Fruit fly (Drosophila melanogaster): ENCODE data around the gene CG6908.

The CG6908 gene

DNA sequence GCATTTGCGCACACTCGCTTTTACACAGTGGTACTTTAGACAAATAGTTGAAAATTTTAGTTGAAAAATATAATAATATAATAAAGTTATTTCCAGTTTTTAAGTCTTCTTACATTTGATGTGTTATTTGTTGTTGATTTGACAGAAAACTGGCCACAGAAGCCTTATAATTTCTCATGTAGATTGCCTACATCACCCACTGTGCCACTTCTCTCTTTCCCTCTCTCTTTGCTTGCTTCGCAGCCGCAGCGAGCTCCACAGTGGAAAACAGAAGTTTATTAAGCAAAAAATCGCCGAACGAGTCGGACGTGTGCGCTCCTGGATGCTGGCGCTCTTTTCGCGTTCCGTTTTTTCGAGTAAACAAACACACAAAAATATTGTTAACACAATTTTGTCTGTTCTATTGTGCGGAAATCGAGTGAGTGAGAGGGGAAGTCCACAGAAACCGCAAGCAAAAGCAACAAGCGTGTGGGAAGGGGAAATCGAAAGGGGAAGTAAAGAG, 33.9 kb downstream of the CG6908 start, which contains the start of gene CG42327 (continued):
- TF ChIP-seq schlank (tag; optimal IDR thresholded peaks at IDR 0.05) = peak; percentile 8
- TF ChIP-seq Optix (GFP tag; IDR thresholded peaks at IDR 0.05) = peak; percentile 96
- peak; percentile 98 for TF ChIP-seq stc (GFP tag; IDR thresholded peaks at IDR 0.05)
- peak; percentile 90 for TF ChIP-seq ac (GFP tag; optimal IDR thresholded peaks at IDR 0.05)
- peak; percentile 54 for TF ChIP-seq CG31365 (tag; optimal IDR thresholded peaks at IDR 0.05)
- TF ChIP-seq CG18619 (GFP tag; optimal IDR thresholded peaks at IDR 0.05) = peak; percentile 88
- peak; percentile 88 for TF ChIP-seq jing (GFP tag; optimal IDR thresholded peaks at IDR 0.05)
- TF ChIP-seq pnt (GFP tag; optimal IDR thresholded peaks at IDR 0.05) = peak; percentile 77
- TF ChIP-seq CG11085 (GFP tag; IDR thresholded peaks at IDR 0.05) = peak; percentile 69
- TF ChIP-seq GATAe (GFP tag; conservative IDR thresholded peaks at IDR 0.05) = peak; percentile 45; the same call in 1 of the 2 replicates
- TF ChIP-seq CG6813 (GFP tag; optimal IDR thresholded peaks at IDR 0.05) = peak; percentile 94
- TF ChIP-seq yki (optimal IDR thresholded peaks at IDR 0.05) = no peak
- no peak for TF ChIP-seq br (optimal IDR thresholded peaks at IDR 0.05)
- TF ChIP-seq CrebB (tag; optimal IDR thresholded peaks at IDR 0.05) = peak; percentile 84
- TF ChIP-seq CG3995 (GFP tag; optimal IDR thresholded peaks at IDR 0.05) = no peak
- peak; percentile 84 for TF ChIP-seq CG15514 (GFP tag; optimal IDR thresholded peaks at IDR 0.05)
- TF ChIP-seq emc (GFP tag; optimal IDR thresholded peaks at IDR 0.05) = no peak
- TF ChIP-seq C15 (GFP tag; IDR thresholded peaks at IDR 0.05) = peak; percentile 86; the same call in 2 of the 3 replicates
- peak; percentile 22 for TF ChIP-seq zf30C (GFP tag; optimal IDR thresholded peaks at IDR 0.05)
- peak; percentile 96 for TF ChIP-seq seq (GFP tag; IDR thresholded peaks at IDR 0.05)
- TF ChIP-seq Atf3 (GFP tag; optimal IDR thresholded peaks at IDR 0.05) = peak; percentile 76
- peak; percentile 75 for TF ChIP-seq Nf-YC (tag; optimal IDR thresholded peaks at IDR 0.05)
- peak; percentile 27 for TF ChIP-seq CG7745 (tag; optimal IDR thresholded peaks at IDR 0.05)
- peak; percentile 90 for TF ChIP-seq CG10654 (GFP tag; optimal IDR thresholded peaks at IDR 0.05)
- peak; percentile 97 for TF ChIP-seq H15 (GFP tag; IDR thresholded peaks at IDR 0.05)
- peak; percentile 81 for TF ChIP-seq HmgZ (tag; optimal IDR thresholded peaks at IDR 0.05)
- peak; percentile 95 for TF ChIP-seq CG8924 (tag; optimal IDR thresholded peaks at IDR 0.05)
- peak; percentile 92 for TF ChIP-seq corto (GFP tag; optimal IDR thresholded peaks at IDR 0.05)
- peak; percentile 96 for TF ChIP-seq Med (GFP tag)
- TF ChIP-seq fd96Cb (tag; optimal IDR thresholded peaks at IDR 0.05) = peak; percentile 95
- TF ChIP-seq Stat92E (GFP tag; optimal IDR thresholded peaks at IDR 0.05) = peak in 1 of 3 experiments; percentile 77
- peak; percentile 54 for TF ChIP-seq maf-S (GFP tag; optimal IDR thresholded peaks at IDR 0.05)
- peak; percentile 96 for TF ChIP-seq ATbp (GFP tag; optimal IDR thresholded peaks at IDR 0.05)
- peak; percentile 69 for TF ChIP-seq sug (tag; optimal IDR thresholded peaks at IDR 0.05)
- peak; percentile 65 for TF ChIP-seq CG13894 (tag; optimal IDR thresholded peaks at IDR 0.05)
- peak; percentile 73 for TF ChIP-seq CG9215 (GFP tag; IDR thresholded peaks at IDR 0.05)
- peak; percentile 79 for TF ChIP-seq CG12071 (GFP tag; optimal IDR thresholded peaks at IDR 0.05)
- TF ChIP-seq H2.0 (GFP tag; IDR thresholded peaks at IDR 0.05) = peak; percentile 93
- TF ChIP-seq YL-1 (GFP tag; optimal IDR thresholded peaks at IDR 0.05) = peak; percentile 68
- TF ChIP-seq ham (GFP tag; IDR thresholded peaks at IDR 0.05) = 0 out of 2 replicates have a peak, but pooled peaks have one; percentile 54
- TF ChIP-seq CG15269 (tag; optimal IDR thresholded peaks at IDR 0.05) = peak; percentile 94
- peak; percentile 89 for TF ChIP-seq Jarid2 (GFP tag; optimal IDR thresholded peaks at IDR 0.05)
- peak; percentile 77 for TF ChIP-seq dimm (GFP tag; IDR thresholded peaks at IDR 0.05)
- peak; percentile 73 for TF ChIP-seq vfl (GFP tag; optimal IDR thresholded peaks at IDR 0.05)
- peak; percentile 79 for TF ChIP-seq kah (GFP tag; optimal IDR thresholded peaks at IDR 0.05)
- peak; percentile 53 for TF ChIP-seq CG17912 (GFP tag; optimal IDR thresholded peaks at IDR 0.05)
- peak; percentile 90 for TF ChIP-seq slbo (GFP tag; IDR thresholded peaks at IDR 0.05)
- peak; percentile 78 for TF ChIP-seq cas (GFP tag; IDR thresholded peaks at IDR 0.05)
- peak; percentile 75 for TF ChIP-seq CG8281 (tag; optimal IDR thresholded peaks at IDR 0.05)
- peak; percentile 86 for TF ChIP-seq Mrtf (GFP tag; IDR thresholded peaks at IDR 0.05)
- TF ChIP-seq CG18262 (tag; optimal IDR thresholded peaks at IDR 0.05) = peak; percentile 97
